Worm (Caenorhabditis elegans) whole organism, L4/young adult: ENCODE measurements around the gene ZK546.5.

ENCODE experiments used
- W03F9.2 ChIP-seq: fragments of 150-350 bp; optimal IDR thresholded peaks from 2 replicates; lab custom pipeline; 2014; ENCODE audit warnings: missing biosample characterization, missing genetic modification characterization
- dao-5 ChIP-seq: sonication (generic microtip); optimal IDR thresholded peaks from 2 replicates; lab custom pipeline; 2016; ENCODE audit warnings: missing genotype, missing genetic modification characterization, moderate library complexity, missing compliant biosample characterization
- him-1 ChIP-seq: sonication (generic microtip); optimal IDR thresholded peaks from 2 replicates; lab custom pipeline; 2016; ENCODE audit warnings: missing genotype, missing genetic modification reagents, missing genetic modification characterization, missing compliant biosample characterization

DNA sequence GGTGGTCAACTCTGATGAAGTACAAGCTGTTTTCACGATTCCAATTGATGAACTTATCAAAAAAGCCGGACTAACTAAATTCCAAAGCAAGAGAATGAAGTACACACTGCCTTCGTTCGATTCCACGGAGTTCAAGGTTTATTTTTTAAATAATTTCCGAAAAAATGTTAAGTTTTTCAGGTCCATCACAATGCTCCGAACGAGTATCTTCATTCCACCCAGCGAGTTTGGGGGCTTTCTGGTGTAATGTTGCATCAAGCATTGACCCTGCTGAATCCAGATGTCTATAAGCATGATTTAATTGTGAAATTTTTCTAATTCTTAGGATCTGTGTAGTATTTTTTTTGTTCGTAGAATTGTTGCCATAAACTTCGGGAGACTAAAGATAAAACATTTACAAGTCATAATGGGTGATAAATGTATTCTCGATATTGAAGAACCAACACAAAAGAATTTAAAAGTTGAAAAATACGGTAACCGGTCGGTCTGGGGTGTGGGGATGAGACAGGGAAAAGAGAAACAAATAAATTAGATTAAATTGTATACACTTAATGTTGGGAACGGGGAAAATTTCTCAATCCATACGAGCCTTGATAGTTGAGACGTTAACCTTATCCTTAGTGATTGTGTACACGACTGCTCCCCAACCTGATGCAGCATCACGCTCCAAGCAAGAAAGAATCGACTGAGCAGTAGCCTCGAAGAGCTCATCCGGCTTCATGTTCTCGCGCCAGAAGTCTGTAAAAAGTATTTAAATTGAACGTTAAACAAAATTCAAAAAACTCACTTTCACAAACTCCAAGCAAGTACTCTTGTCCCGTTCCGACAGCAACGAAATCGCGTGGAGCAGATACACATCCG is 18.7 kb downstream of the ZK546.5 start:
- TF ChIP-seq W03F9.2 (tag; lab: Kevin White, UChicago) (no peak), him-1 (no peak), dao-5 (tag; lab: Kevin White, UChicago) (no peak)
